Fruit fly (Drosophila melanogaster) whole organism, embryonic: ENCODE measurements around the gene CG6287.

Source experiments
- Bdp1 ChIP-seq: fragments of 200-800 bp; sonication (Bioruptor generic); optimal IDR thresholded peaks from 3 replicates; lab custom pipeline; 2016; ENCODE audit warnings: missing biosample characterization, missing genetic modification characterization
- CG10209 ChIP-seq: fragments of 200-800 bp; sonication (Bioruptor generic); optimal IDR thresholded peaks from 3 replicates; lab custom pipeline; 2017; ENCODE audit warnings: missing biosample characterization, mild to moderate bottlenecking, missing genetic modification characterization, missing genetic modification reagents
- CG11085 ChIP-seq: fragments of 200-800 bp; sonication (Bioruptor generic); IDR thresholded peaks from 2 replicates; pipeline ENCODE4 v1.3.6; 2022; ENCODE audit warnings: missing biosample characterization, missing genetic modification characterization
- CG11247 ChIP-seq: fragments of 200-800 bp; sonication (Bioruptor generic); IDR thresholded peaks from 2 replicates; pipeline ENCODE4 v1.3.6; 2022; ENCODE audit warnings: missing biosample characterization, missing genetic modification characterization
- CG12104 ChIP-seq: fragments of 200-800 bp; sonication (Bioruptor generic); optimal IDR thresholded peaks from 3 replicates; lab custom pipeline; 2016; ENCODE audit warnings: missing biosample characterization, missing genetic modification characterization
- CG12236 ChIP-seq: fragments of 200-800 bp; sonication (Bioruptor generic); optimal IDR thresholded peaks from 2 replicates; lab custom pipeline; 2016; ENCODE audit warnings: missing biosample characterization, missing genetic modification characterization
- CG15514 ChIP-seq: fragments of 200-800 bp; sonication (Bioruptor generic); optimal IDR thresholded peaks from 3 replicates; lab custom pipeline; 2017; ENCODE audit warnings: missing biosample characterization, missing genetic modification characterization, mild to moderate bottlenecking, moderate library complexity, missing genetic modification reagents
- CG17612 ChIP-seq: fragments of 200-800 bp; sonication (Bioruptor generic); IDR thresholded peaks from 2 replicates; pipeline ENCODE4 v1.3.6; 2022; ENCODE audit warnings: missing biosample characterization, missing genetic modification characterization
- CG18011 ChIP-seq: fragments of 200-800 bp; sonication (Bioruptor generic); optimal IDR thresholded peaks from 2 replicates; lab custom pipeline; 2017; ENCODE audit warnings: missing biosample characterization, missing genetic modification characterization, mild to moderate bottlenecking, moderate library complexity, missing genotype
- CG2712 ChIP-seq: fragments of 200-800 bp; optimal IDR thresholded peaks from 3 replicates; lab custom pipeline; 2019; ENCODE audit warnings: missing biosample characterization, mild to moderate bottlenecking, missing genetic modification characterization, moderate library complexity
- CG3065 ChIP-seq: fragments of 200-800 bp; sonication (Bioruptor generic); optimal IDR thresholded peaks from 2 replicates; lab custom pipeline; 2016; ENCODE audit warnings: missing biosample characterization, missing genetic modification characterization
- CG3163 ChIP-seq: fragments of 200-800 bp; sonication (Bioruptor generic); optimal IDR thresholded peaks from 3 replicates; lab custom pipeline; 2016; ENCODE audit warnings: missing biosample characterization, missing genetic modification characterization
- CG32532 ChIP-seq: fragments of 200-800 bp; sonication (Bioruptor generic); IDR thresholded peaks from 2 replicates; pipeline ENCODE4 v1.3.6; 2022; ENCODE audit warnings: missing biosample characterization, missing genetic modification characterization
- CG3838 ChIP-seq: fragments of 200-800 bp; sonication (Bioruptor generic); optimal IDR thresholded peaks from 3 replicates; lab custom pipeline; 2016; ENCODE audit warnings: missing biosample characterization, missing genetic modification characterization
- CG3847 ChIP-seq: fragments of 200-800 bp; sonication (Bioruptor generic); IDR thresholded peaks from 2 replicates; pipeline ENCODE4 v1.3.6; 2022; ENCODE audit warnings: missing biosample characterization, missing genetic modification characterization
- CG4404 ChIP-seq: fragments of 200-800 bp; sonication (Bioruptor generic); IDR thresholded peaks from 2 replicates; pipeline ENCODE4 v1.3.6; 2022; ENCODE audit warnings: missing biosample characterization, missing genetic modification characterization
- CG7271 ChIP-seq: fragments of 200-800 bp; sonication (Bioruptor generic); optimal IDR thresholded peaks from 2 replicates; lab custom pipeline; 2018; ENCODE audit warnings: missing biosample characterization, mild to moderate bottlenecking, missing genetic modification characterization, moderate library complexity
- CG7745 ChIP-seq: fragments of 200-800 bp; sonication (Bioruptor generic); optimal IDR thresholded peaks from 2 replicates; lab custom pipeline; 2018; ENCODE audit warnings: missing biosample characterization, mild to moderate bottlenecking, missing genetic modification characterization, moderate library complexity
- CG7786 ChIP-seq: fragments of 200-800 bp; sonication (Bioruptor generic); optimal IDR thresholded peaks from 2 replicates; lab custom pipeline; 2016; ENCODE audit warnings: missing biosample characterization, missing genetic modification characterization
- CG8359 ChIP-seq: fragments of 200-800 bp; sonication (Bioruptor generic); optimal IDR thresholded peaks from 2 replicates; lab custom pipeline; 2017; ENCODE audit warnings: missing biosample characterization, mild to moderate bottlenecking, missing genetic modification characterization, borderline replicate concordance
- CG9727 ChIP-seq: fragments of 200-800 bp; sonication (Bioruptor generic); optimal IDR thresholded peaks from 3 replicates; lab custom pipeline; 2017; ENCODE audit warnings: missing biosample characterization, mild to moderate bottlenecking, missing genetic modification characterization
- Dll ChIP-seq: fragments of 200-800 bp; sonication (Bioruptor generic); IDR thresholded peaks from 4 replicates; pipeline ENCODE4 v1.3.6; 2022; ENCODE audit warnings: missing biosample characterization, missing genetic modification characterization; ENCODE audit not compliant: partially characterized antibody
- Doc2 ChIP-seq: fragments of 200-800 bp; sonication (Bioruptor generic); IDR thresholded peaks from 2 replicates; pipeline ENCODE4 v1.3.6; 2022; ENCODE audit warnings: missing biosample characterization, missing genetic modification characterization
- Eip74EF ChIP-seq, 2 experiments: fragments of 200-800 bp in 1 of 2; fragments of >200 bp in 1 of 2; sonication (Bioruptor generic) in 1 of 2; optimal IDR thresholded peaks; 2 replicates each; lab custom pipeline; 2017 to 2019; ENCODE audit warnings: missing biosample characterization in 2 of 2, missing genetic modification characterization in 2 of 2, mild to moderate bottlenecking in 1 of 2, moderate library complexity in 1 of 2
- Elba2 ChIP-seq: fragments of 200-800 bp; sonication (Bioruptor generic); optimal IDR thresholded peaks from 3 replicates; lab custom pipeline; 2016; ENCODE audit warnings: missing biosample characterization, missing genetic modification characterization
- Fer1 ChIP-seq: fragments of 200-800 bp; sonication (Bioruptor generic); optimal IDR thresholded peaks from 2 replicates; lab custom pipeline; 2017; ENCODE audit warnings: missing biosample characterization, mild to moderate bottlenecking, missing genetic modification characterization
- H15 ChIP-seq: fragments of 200-800 bp; sonication (Bioruptor generic); IDR thresholded peaks from 3 replicates; pipeline ENCODE4 v1.3.6; 2022; ENCODE audit warnings: missing biosample characterization, missing genetic modification characterization
- HLHmδ ChIP-seq: fragments of 200-800 bp; sonication (Bioruptor generic); optimal IDR thresholded peaks from 2 replicates; lab custom pipeline; 2018; ENCODE audit warnings: missing biosample characterization, mild to moderate bottlenecking, missing genetic modification characterization, moderate library complexity
- HmgD ChIP-seq: fragments of 200-800 bp; sonication (Bioruptor generic); optimal IDR thresholded peaks from 3 replicates; lab custom pipeline; 2016; ENCODE audit warnings: missing biosample characterization, missing genetic modification characterization
- Hr51 ChIP-seq, 2 experiments: fragments of 200-800 bp; sonication (Bioruptor generic); optimal IDR thresholded peaks; 2 replicates in 1 of 2; 3 replicates in 1 of 2; lab custom pipeline; 2016 to 2018; ENCODE audit warnings: missing biosample characterization in 2 of 2, missing genetic modification characterization in 2 of 2, mild to moderate bottlenecking in 1 of 2, moderate library complexity in 1 of 2
- Sox100B ChIP-seq: fragments of 200-800 bp; sonication (Bioruptor generic); optimal IDR thresholded peaks from 3 replicates; lab custom pipeline; 2018; ENCODE audit warnings: missing biosample characterization, mild to moderate bottlenecking, missing genetic modification characterization
- Usf ChIP-seq: fragments of 200-800 bp; sonication (Bioruptor generic); optimal IDR thresholded peaks from 2 replicates; lab custom pipeline; 2017; ENCODE audit warnings: missing genotype, missing biosample characterization, missing genetic modification characterization
- bcd ChIP-seq: fragments of 200-800 bp; sonication (Bioruptor generic); optimal IDR thresholded peaks from 2 replicates; lab custom pipeline; 2017; ENCODE audit warnings: missing biosample characterization, mild to moderate bottlenecking, missing genetic modification characterization
- bowl ChIP-seq: fragments of 200-800 bp; sonication (Bioruptor generic); IDR thresholded peaks from 2 replicates; pipeline ENCODE4 v1.3.6; 2022; ENCODE audit warnings: missing biosample characterization, missing genetic modification characterization
- chinmo ChIP-seq: fragments of 200-800 bp; sonication (Bioruptor generic); IDR thresholded peaks from 4 replicates; pipeline ENCODE4 v1.3.6; 2022; ENCODE audit warnings: missing biosample characterization, missing genetic modification characterization; ENCODE audit not compliant: partially characterized antibody
- chm ChIP-seq: fragments of 200-800 bp; sonication (Bioruptor generic); IDR thresholded peaks from 2 replicates; pipeline ENCODE4 v1.3.6; 2022; ENCODE audit warnings: missing biosample characterization, missing genetic modification characterization
- ci ChIP-seq: fragments of 200-800 bp; sonication (Bioruptor generic); IDR thresholded peaks from 3 replicates; pipeline ENCODE4 v1.3.6; 2022; ENCODE audit warnings: missing biosample characterization, missing genetic modification characterization
- crc ChIP-seq: fragments of 200-800 bp; sonication (Bioruptor generic); optimal IDR thresholded peaks from 2 replicates; lab custom pipeline; 2016; ENCODE audit warnings: missing biosample characterization, missing genetic modification characterization
- cwo ChIP-seq: fragments of 200-800 bp; sonication (Bioruptor generic); optimal IDR thresholded peaks from 3 replicates; lab custom pipeline; 2017; ENCODE audit warnings: missing biosample characterization, missing genetic modification characterization, mild to moderate bottlenecking, moderate library complexity, missing genetic modification reagents
- ems ChIP-seq: fragments of 200-800 bp; sonication (Bioruptor generic); optimal IDR thresholded peaks from 3 replicates; lab custom pipeline; 2016; ENCODE audit warnings: missing biosample characterization, missing genetic modification characterization
- eyg ChIP-seq: fragments of 200-800 bp; sonication (Bioruptor generic); optimal IDR thresholded peaks from 3 replicates; lab custom pipeline; 2016; ENCODE audit warnings: missing biosample characterization, missing genetic modification characterization
- hth ChIP-seq: fragments of >200 bp; optimal IDR thresholded peaks from 2 replicates; lab custom pipeline; 2017; ENCODE audit warnings: inconsistent platforms
- ind ChIP-seq: fragments of 200-800 bp; sonication (Bioruptor generic); optimal IDR thresholded peaks from 3 replicates; lab custom pipeline; 2016; ENCODE audit warnings: missing biosample characterization, missing genetic modification characterization
- insv ChIP-seq, 2 experiments: fragments of 200-800 bp; sonication (Bioruptor generic); optimal IDR thresholded peaks; 3 replicates each; lab custom pipeline; 2016 to 2018; ENCODE audit warnings: missing biosample characterization in 2 of 2, missing genetic modification characterization in 2 of 2
- lilli ChIP-seq: fragments of 200-800 bp; sonication (Bioruptor generic); optimal IDR thresholded peaks from 3 replicates; lab custom pipeline; 2016; ENCODE audit warnings: missing biosample characterization, missing genetic modification characterization
- nerfin-1 ChIP-seq: fragments of 200-800 bp; sonication (Bioruptor generic); optimal IDR thresholded peaks from 3 replicates; lab custom pipeline; 2019; ENCODE audit warnings: missing biosample characterization, mild to moderate bottlenecking, missing genetic modification characterization, moderate library complexity
- onecut ChIP-seq: fragments of 200-800 bp; sonication (Bioruptor generic); IDR thresholded peaks from 2 replicates; pipeline ENCODE4 v1.3.6; 2022; ENCODE audit warnings: missing biosample characterization, missing genetic modification characterization
- pzg ChIP-seq: fragments of 200-800 bp; sonication (Bioruptor generic); optimal IDR thresholded peaks from 3 replicates; lab custom pipeline; 2018; ENCODE audit warnings: missing biosample characterization, mild to moderate bottlenecking, missing genetic modification characterization, moderate library complexity
- salm ChIP-seq: fragments of 200-800 bp; sonication (Bioruptor generic); optimal IDR thresholded peaks from 2 replicates; lab custom pipeline; 2018; ENCODE audit warnings: missing biosample characterization, mild to moderate bottlenecking, missing genetic modification characterization
- scrt ChIP-seq: fragments of 200-800 bp; sonication (Bioruptor generic); optimal IDR thresholded peaks from 2 replicates; lab custom pipeline; 2018; ENCODE audit warnings: missing biosample characterization, mild to moderate bottlenecking, missing genetic modification characterization, moderate library complexity
- sna ChIP-seq: fragments of 200-800 bp; sonication (Bioruptor generic); IDR thresholded peaks from 2 replicates; pipeline ENCODE4 v1.3.6; 2022; ENCODE audit warnings: missing biosample characterization, missing genetic modification characterization; ENCODE audit not compliant: partially characterized antibody
- stc ChIP-seq: fragments of 200-800 bp; sonication (Bioruptor generic); IDR thresholded peaks from 2 replicates; pipeline ENCODE4 v1.3.6; 2022; ENCODE audit warnings: missing biosample characterization, missing genetic modification characterization

The CG6287 gene

dm6 chr2L:11184144-11184543 is 28.6 kb upstream of the CG6287 start (continued):
- TF ChIP-seq scrt (GFP tag; lab: Kevin White, UChicago) (no peak), hth (lab: Kevin White, UChicago) (no peak), ems (GFP tag; lab: Kevin White, UChicago) (no peak), sna (GFP tag; lab: Robert Waterston, UW) (no peak), Bdp1 (no peak), CG12104 (no peak), CG11247 (GFP tag; lab: Robert Waterston, UW) (no peak), crc (GFP tag; lab: Kevin White, UChicago) (no peak), CG11085 (GFP tag; lab: Robert Waterston, UW) (no peak), CG15514 (GFP tag; lab: Kevin White, UChicago) (no peak), CG3838 (GFP tag; lab: Kevin White, UChicago) (no peak), CG3163 (GFP tag; lab: Kevin White, UChicago) (no peak), H15 (GFP tag; lab: Robert Waterston, UW) (no peak), HmgD (GFP tag; lab: Kevin White, UChicago) (no peak), onecut (GFP tag; lab: Robert Waterston, UW) (no peak), CG18011 (GFP tag; lab: Kevin White, UChicago) (no peak), bcd (GFP tag; lab: Kevin White, UChicago) (no peak), CG12236 (GFP tag; lab: Kevin White, UChicago) (no peak), eyg (no peak), ind (no peak), CG32532 (GFP tag; lab: Robert Waterston, UW) (no peak), ci (GFP tag; lab: Robert Waterston, UW) (peak; percentile 42; the same call in 1 of the 3 replicates), chinmo (GFP tag; lab: Robert Waterston, UW) (no peak), salm (tag; lab: Kevin White, UChicago) (no peak), CG7271 (tag; lab: Kevin White, UChicago) (no peak), cwo (GFP tag; lab: Kevin White, UChicago) (no peak), nerfin-1 (tag; lab: Kevin White, UChicago) (no peak), CG9727 (GFP tag; lab: Kevin White, UChicago) (peak; percentile 3), CG7745 (tag; lab: Kevin White, UChicago) (no peak), Dll (GFP tag; lab: Robert Waterston, UW) (no peak), CG17612 (GFP tag; lab: Robert Waterston, UW) (no peak), CG8359 (GFP tag; lab: Kevin White, UChicago) (no peak), CG7786 (no peak), CG3847 (GFP tag; lab: Robert Waterston, UW) (no peak), lilli (GFP tag; lab: Kevin White, UChicago) (no peak), Elba2 (GFP tag; lab: Kevin White, UChicago) (no peak), CG10209 (GFP tag; lab: Kevin White, UChicago) (peak; percentile 6), stc (GFP tag; lab: Robert Waterston, UW) (no peak), CG2712 (peak; percentile 33), CG4404 (GFP tag; lab: Robert Waterston, UW) (no peak), insv (GFP tag; optimal IDR thresholded peaks at IDR 0.05; lab: Kevin White, UChicago) (no peak), pzg (GFP tag; lab: Kevin White, UChicago) (no peak), Eip74EF (GFP tag; optimal IDR thresholded peaks at IDR 0.05; lab: Kevin White, UChicago) (no peak), Fer1 (GFP tag; lab: Kevin White, UChicago) (no peak), Doc2 (no peak), Usf (GFP tag; lab: Kevin White, UChicago) (no peak), HLHmδ (no peak), CG3065 (GFP tag; lab: Kevin White, UChicago) (no peak), Sox100B (GFP tag; lab: Kevin White, UChicago) (no peak), chm (GFP tag; lab: Robert Waterston, UW) (no peak), bowl (GFP tag; lab: Robert Waterston, UW) (no peak), Hr51 (GFP tag; optimal IDR thresholded peaks at IDR 0.05; lab: Kevin White, UChicago) (peak in 1 of 2 experiments; percentile 27)
